Worm (Caenorhabditis elegans) whole organism, L4 larva: ENCODE results near the gene F56C4.2.
A peak's percentile ranks its signal among the peaks of the same experiment; 100 is the strongest.

Source experiments
- D1046.2 ChIP-seq: fragments of 200-800 bp; sonication (Bioruptor generic); IDR thresholded peaks from 2 replicates; pipeline ENCODE4 v1.3.6; 2022; ENCODE audit warnings: missing genetic modification characterization, missing compliant biosample characterization
- T26A8.4 ChIP-seq: fragments of 200-800 bp; sonication (Bioruptor generic); IDR thresholded peaks from 2 replicates; pipeline ENCODE4 v1.3.6; 2022; ENCODE audit warnings: missing genetic modification characterization, missing compliant biosample characterization
- Y48G9A.11 ChIP-seq: fragments of 200-800 bp; sonication (Bioruptor generic); IDR thresholded peaks from 2 replicates; pipeline ENCODE4 v1.3.6; 2022; ENCODE audit warnings: missing genetic modification reagents, missing genetic modification characterization, missing compliant biosample characterization
- aha-1 ChIP-seq: fragments of 150-350 bp; peaks from one replicate; lab custom pipeline; 2014; ENCODE audit warnings: missing biosample characterization, missing genetic modification characterization
- ama-1 ChIP-seq: fragments of 150-350 bp; optimal IDR thresholded peaks from 2 replicates; lab custom pipeline; 2014; ENCODE audit warnings: inconsistent platforms, mixed read lengths
- arid-1 ChIP-seq: fragments of 200-800 bp; sonication (Bioruptor generic); conservative IDR thresholded peaks from 2 replicates; pipeline ENCODE4 v1.3.6; 2022; ENCODE audit warnings: missing genetic modification reagents, missing genetic modification characterization, missing compliant biosample characterization
- ceh-32 ChIP-seq: sonication (generic microtip); optimal IDR thresholded peaks from 2 replicates; lab custom pipeline; 2016; ENCODE audit warnings: mild to moderate bottlenecking, missing genetic modification characterization, missing compliant biosample characterization; ENCODE audit not compliant: poor library complexity
- ces-1 ChIP-seq: fragments of 150-350 bp; sonication (generic microtip); optimal IDR thresholded peaks from 4 replicates; lab custom pipeline; 2014; ENCODE audit warnings: missing biosample characterization, missing genetic modification reagents, missing genetic modification characterization
- ctbp-1 ChIP-seq: fragments of 200-800 bp; sonication (Bioruptor generic); IDR thresholded peaks from 2 replicates; pipeline ENCODE4 v1.3.6; 2022; ENCODE audit warnings: missing genetic modification reagents, missing genetic modification characterization, missing compliant biosample characterization
- daf-16 ChIP-seq, 3 experiments: sonication (generic microtip); optimal IDR thresholded peaks; 2 replicates each; lab custom pipeline; 2016 to 2017; ENCODE audit warnings: missing genetic modification characterization in 3 of 3, missing genetic modification reagents in 3 of 3, mild to moderate bottlenecking in 2 of 3, missing compliant biosample characterization in 2 of 3, missing biosample characterization in 1 of 3, moderate library complexity in 1 of 3
- dmd-6 ChIP-seq: fragments of 200-800 bp; sonication (Bioruptor generic); IDR thresholded peaks from 2 replicates; pipeline ENCODE4 v1.3.6; 2022; ENCODE audit warnings: missing genetic modification reagents, missing genetic modification characterization, missing compliant biosample characterization
- dmd-8 ChIP-seq: fragments of 200-800 bp; sonication (Bioruptor generic); IDR thresholded peaks from 2 replicates; pipeline ENCODE4 v1.3.6; 2022; ENCODE audit warnings: missing genetic modification characterization, missing compliant biosample characterization
- dve-1 ChIP-seq: sonication (generic microtip); optimal IDR thresholded peaks from 2 replicates; lab custom pipeline; 2017; ENCODE audit warnings: antibody characterized with exemption, mild to moderate bottlenecking, missing genetic modification characterization, missing compliant biosample characterization; ENCODE audit not compliant: insufficient read depth
- hif-1 ChIP-seq, 2 experiments: sonication (generic microtip); optimal IDR thresholded peaks; 2 replicates each; lab custom pipeline; 2016 to 2017; ENCODE audit warnings: missing compliant biosample characterization in 2 of 2, missing genetic modification characterization in 2 of 2, missing genetic modification reagents in 2 of 2, missing genotype in 2 of 2, mild to moderate bottlenecking in 1 of 2
- hmg-1.1 ChIP-seq: fragments of 200-800 bp; sonication (Bioruptor generic); IDR thresholded peaks from 2 replicates; pipeline ENCODE4 v1.3.6; 2022; ENCODE audit warnings: missing genetic modification reagents, missing genetic modification characterization, missing compliant biosample characterization
- lin-1 ChIP-seq: fragments of 200-800 bp; sonication (Bioruptor generic); IDR thresholded peaks from 2 replicates; pipeline ENCODE4 v1.3.6; 2022; ENCODE audit warnings: missing genetic modification reagents, missing genetic modification characterization, missing compliant biosample characterization
- lin-29 ChIP-seq: fragments of 200-800 bp; sonication (Bioruptor generic); IDR thresholded peaks from 2 replicates; pipeline ENCODE4 v1.3.6; 2022; ENCODE audit warnings: missing genetic modification reagents, missing genetic modification characterization, missing compliant biosample characterization
- lir-3 ChIP-seq: sonication (generic microtip); optimal IDR thresholded peaks from 2 replicates; lab custom pipeline; 2016; ENCODE audit warnings: mild to moderate bottlenecking, missing genetic modification characterization, missing compliant biosample characterization
- mdl-1 ChIP-seq, 2 experiments: fragments of 150-350 bp in 1 of 2; sonication (generic microtip) in 1 of 2; optimal IDR thresholded peaks; 2 replicates each; lab custom pipeline; 2014 to 2017; ENCODE audit warnings: missing biosample characterization in 2 of 2, missing genetic modification characterization in 2 of 2
- mes-2 ChIP-seq: sonication (generic microtip); optimal IDR thresholded peaks from 2 replicates; lab custom pipeline; 2016; ENCODE audit warnings: missing genotype, mild to moderate bottlenecking, missing genetic modification characterization, missing compliant biosample characterization; ENCODE audit not compliant: poor library complexity, severe bottlenecking
- nhr-10 ChIP-seq: fragments of 150-350 bp; optimal IDR thresholded peaks from 2 replicates; lab custom pipeline; 2014; ENCODE audit warnings: missing biosample characterization, missing genetic modification characterization
- nhr-111 ChIP-seq: fragments of 200-800 bp; sonication (Bioruptor generic); optimal IDR thresholded peaks from 2 replicates; lab custom pipeline; 2018; ENCODE audit warnings: mild to moderate bottlenecking, missing genetic modification characterization, missing compliant biosample characterization
- nhr-28 ChIP-seq: fragments of 150-350 bp; optimal IDR thresholded peaks from 2 replicates; lab custom pipeline; 2014; ENCODE audit warnings: missing biosample characterization, missing genetic modification characterization
- nhr-42 ChIP-seq: fragments of 200-800 bp; sonication (Bioruptor generic); IDR thresholded peaks from 2 replicates; pipeline ENCODE4 v1.3.6; 2022; ENCODE audit warnings: missing genetic modification characterization, missing compliant biosample characterization
- nhr-76 ChIP-seq: fragments of 150-350 bp; optimal IDR thresholded peaks from 2 replicates; lab custom pipeline; 2014; ENCODE audit warnings: missing biosample characterization, missing genetic modification characterization
- nhr-77 ChIP-seq: fragments of 150-350 bp; optimal IDR thresholded peaks from 2 replicates; lab custom pipeline; 2014; ENCODE audit warnings: missing biosample characterization, missing genetic modification characterization
- rbr-2 ChIP-seq: sonication (generic microtip); optimal IDR thresholded peaks from 2 replicates; lab custom pipeline; 2016; ENCODE audit warnings: missing genotype, missing genetic modification characterization, missing compliant biosample characterization
- skn-1 ChIP-seq: fragments of 150-350 bp; optimal IDR thresholded peaks from 2 replicates; lab custom pipeline; 2014; ENCODE audit warnings: missing biosample characterization, missing genetic modification characterization
- tag-97 ChIP-seq: fragments of 200-800 bp; sonication (Bioruptor generic); IDR thresholded peaks from 2 replicates; pipeline ENCODE4 v1.3.6; 2022; ENCODE audit warnings: missing genetic modification characterization, missing compliant biosample characterization
- unc-62 ChIP-seq, 3 experiments: fragments of 150-350 bp in 1 of 3; sonication (generic microtip); optimal IDR thresholded peaks in 2 of 3; peaks in 1 of 3; 1 replicate in 1 of 3; 2 replicates in 2 of 3; lab custom pipeline; 2014 to 2017; ENCODE audit warnings: missing biosample characterization in 3 of 3, missing genetic modification characterization in 3 of 3, missing genetic modification reagents in 3 of 3, missing genotype in 1 of 3
- zfp-2 ChIP-seq: sonication (generic microtip); optimal IDR thresholded peaks from 2 replicates; lab custom pipeline; 2016; ENCODE audit warnings: mild to moderate bottlenecking, missing genetic modification characterization, missing compliant biosample characterization
- ztf-11 ChIP-seq: fragments of 150-350 bp; optimal IDR thresholded peaks from 2 replicates; lab custom pipeline; 2014; ENCODE audit warnings: missing biosample characterization, missing genetic modification characterization

F56C4.2 gene

DNA sequence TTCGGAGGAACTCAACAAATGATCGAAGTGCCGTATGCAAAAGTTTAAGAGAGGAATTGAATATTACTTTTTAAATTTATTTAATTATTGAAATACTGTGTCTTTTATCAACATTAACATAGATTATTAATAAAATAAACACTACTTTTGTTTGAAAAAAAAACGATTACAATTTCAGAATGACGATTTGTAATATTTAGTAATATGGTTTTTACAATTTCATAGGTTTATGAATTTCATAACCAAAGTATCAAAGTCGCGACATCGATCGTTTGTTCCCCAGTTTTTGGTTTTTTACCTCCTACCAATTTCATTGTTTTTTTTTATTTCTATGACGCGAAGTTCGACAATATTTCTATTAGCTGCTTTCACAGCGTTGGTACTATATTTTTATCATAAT lies 39.1 kb upstream of the F56C4.2 start, which contains the start of gene R09H10.1:
R09H10.1 (plus strand) TSS at position 301 of the 400 bp plus-strand sequence.
- TF ChIP-seq nhr-111 (no peak), dve-1 (no peak), ama-1 (lab: Kevin White, UChicago) (no peak), nhr-77 (tag; lab: Kevin White, UChicago) (no peak), lin-1 (GFP tag; lab: Robert Waterston, UW) (no peak), lin-29 (no peak), lir-3 (no peak), nhr-76 (no peak), nhr-28 (tag; lab: Kevin White, UChicago) (no peak), ceh-32 (tag; lab: Kevin White, UChicago) (no peak), zfp-2 (no peak), mdl-1 (tag; optimal IDR thresholded peaks at IDR 0.05; lab: Kevin White, UChicago) (no peak), hmg-1.1 (GFP tag; lab: Robert Waterston, UW) (no peak), rbr-2 (tag; lab: Kevin White, UChicago) (no peak)

DNA sequence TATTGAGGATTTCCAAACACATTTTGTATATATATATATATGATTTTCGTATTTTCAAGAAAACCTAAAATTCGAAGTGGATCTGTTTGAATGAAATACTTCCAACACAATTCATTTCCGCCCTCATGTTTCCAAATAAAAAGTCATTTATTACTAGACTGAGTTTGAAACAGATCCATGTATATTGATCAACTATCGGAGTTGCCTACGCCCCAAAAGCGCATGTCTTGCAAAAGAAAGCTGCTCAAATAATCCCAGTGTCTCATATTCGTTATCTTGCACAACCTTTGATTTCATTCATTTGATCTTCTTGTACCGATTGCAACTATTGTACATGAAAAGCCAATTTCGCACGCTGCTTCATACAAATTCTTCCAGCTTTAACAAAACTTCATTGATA lies 36.4 kb upstream of the F56C4.2 start, which contains the start of gene R09H10.2:
R09H10.2 (plus strand) TSS at position 301 of the 400 bp plus-strand sequence.
- TF ChIP-seq ctbp-1 (GFP tag; lab: Robert Waterston, UW) = no peak
- TF ChIP-seq D1046.2 (GFP tag; lab: Robert Waterston, UW) = no peak
- no peak for TF ChIP-seq hif-1 (tag; optimal IDR thresholded peaks at IDR 0.05; lab: Kevin White, UChicago)
- TF ChIP-seq nhr-42 (GFP tag; lab: Robert Waterston, UW) = no peak
- TF ChIP-seq dmd-8 (GFP tag; lab: Robert Waterston, UW) = no peak
- no peak for TF ChIP-seq daf-16 (GFP tag; optimal IDR thresholded peaks at IDR 0.05; lab: Kevin White, UChicago)
- no peak for TF ChIP-seq daf-16 (tag; optimal IDR thresholded peaks at IDR 0.05; lab: Kevin White, UChicago)
- TF ChIP-seq tag-97 (GFP tag; lab: Robert Waterston, UW) = no peak
- no peak for TF ChIP-seq T26A8.4 (GFP tag; lab: Robert Waterston, UW)
- TF ChIP-seq Y48G9A.11 = no peak
- TF ChIP-seq, all 104 proteins: peak for 0

DNA sequence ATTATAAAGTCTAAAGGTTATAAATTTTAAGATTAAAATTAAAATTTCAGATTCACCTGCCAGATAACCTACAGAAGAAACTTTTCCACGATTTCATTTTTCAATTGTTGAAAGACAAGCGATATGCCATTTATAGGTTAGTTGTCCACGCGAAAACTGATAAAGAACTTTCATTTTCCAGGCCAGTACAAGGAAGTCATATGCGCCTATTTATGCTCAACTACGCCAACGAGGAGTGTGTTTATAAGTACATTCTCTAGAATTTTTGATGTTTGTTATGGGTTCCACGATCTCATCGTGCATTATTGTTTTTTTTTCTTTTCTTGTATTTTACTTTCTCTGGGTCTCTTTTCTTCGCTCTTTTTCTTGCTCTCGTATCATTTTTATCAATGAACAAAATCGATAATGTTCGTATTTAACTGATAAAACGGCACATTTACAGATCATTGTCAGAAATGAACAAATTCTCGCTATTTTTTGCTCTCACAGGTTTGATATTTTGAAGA lies 32.4 kb upstream of the F56C4.2 start, which contains the start of gene R09H10.3:
R09H10.3 (plus strand) TSS at position 456 of the 506 bp plus-strand sequence.
- TF ChIP-seq daf-16 (GFP tag; optimal IDR thresholded peaks at IDR 0.05; lab: Kevin White, UChicago) (no peak), daf-16 (tag; optimal IDR thresholded peaks at IDR 0.05; lab: Kevin White, UChicago) (peak; percentile 86), nhr-10 (tag; lab: Kevin White, UChicago) (no peak), dmd-6 (GFP tag; lab: Robert Waterston, UW) (no peak; the same call in 1 of the 2 replicates), mes-2 (tag; lab: Kevin White, UChicago) (no peak), skn-1 (tag; lab: Kevin White, UChicago) (no peak), mdl-1 (tag; optimal IDR thresholded peaks at IDR 0.05; lab: Kevin White, UChicago) (peak in 1 of 2 experiments; percentile 21), ces-1 (GFP tag; lab: Kevin White, UChicago) (no peak), hif-1 (tag; optimal IDR thresholded peaks at IDR 0.05; lab: Kevin White, UChicago) (no peak), arid-1 (GFP tag; lab: Robert Waterston, UW) (no peak), lin-1 (GFP tag; lab: Robert Waterston, UW) (no peak), hmg-1.1 (GFP tag; lab: Robert Waterston, UW) (no peak), nhr-28 (tag; lab: Kevin White, UChicago) (peak; percentile 14), aha-1 (tag; lab: Kevin White, UChicago) (peak; percentile 45)

DNA sequence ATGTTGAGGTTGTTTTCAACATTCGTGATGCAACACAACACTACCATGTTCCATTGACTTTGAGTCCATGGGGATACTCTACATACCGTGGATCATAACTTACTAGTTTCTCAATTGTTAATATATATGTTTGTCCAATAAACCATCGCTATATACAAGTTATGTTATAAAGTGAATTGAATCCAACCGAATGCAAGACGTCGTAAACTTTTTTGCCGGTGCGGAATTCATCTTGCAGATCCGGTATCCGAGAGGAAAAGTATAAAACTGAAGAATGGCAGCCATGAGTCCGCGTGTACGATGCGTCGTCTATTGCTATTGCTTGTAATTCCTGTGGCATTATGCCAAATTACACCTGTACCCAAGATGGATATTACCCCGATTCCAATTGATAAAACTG lies 30.8 kb upstream of the F56C4.2 start, which contains the start of gene R09H10.6:
R09H10.6 (plus strand) TSS at position 301 of the 400 bp plus-strand sequence.
- TF ChIP-seq ztf-11 (tag; lab: Kevin White, UChicago) = no peak
- TF ChIP-seq unc-62 (GFP tag; optimal IDR thresholded peaks at IDR 0.05 in 1 of 2; lab: Kevin White, UChicago) = peak in 1 of 2 experiments; percentile 63
- no peak for TF ChIP-seq unc-62 (tag; optimal IDR thresholded peaks at IDR 0.05; lab: Kevin White, UChicago)
